Worm (Caenorhabditis elegans): ENCODE measurements around the gene rpap-3.

ce11 chrIV:7736616-7737015, 42.1 kb downstream of the rpap-3 start:
- TF ChIP-seq aly-2 (tag; optimal IDR thresholded peaks at IDR 0.05), result no peak
- TF ChIP-seq nhr-12 (tag; optimal IDR thresholded peaks at IDR 0.05), result no peak
- no peak for TF ChIP-seq nhr-11 (tag; optimal IDR thresholded peaks at IDR 0.05)
- TF ChIP-seq mdl-1 (tag; optimal IDR thresholded peaks at IDR 0.05), result no peak
- TF ChIP-seq zag-1 (tag; optimal IDR thresholded peaks at IDR 0.05), result no peak
- no peak for TF ChIP-seq ama-1 (optimal IDR thresholded peaks at IDR 0.05)
- no peak for TF ChIP-seq egl-27 (tag; optimal IDR thresholded peaks at IDR 0.05)
- no peak for TF ChIP-seq unc-62 (GFP tag; optimal IDR thresholded peaks at IDR 0.05)
- no peak for TF ChIP-seq elt-1 (tag; optimal IDR thresholded peaks at IDR 0.05)
- no peak for TF ChIP-seq blmp-1 (tag; optimal IDR thresholded peaks at IDR 0.05; ENCODE audit: insufficient read depth)
- TF ChIP-seq lin-39 (tag; optimal IDR thresholded peaks at IDR 0.05), result no peak
